Worm (Caenorhabditis elegans) whole organism, midembryonic: ENCODE measurements around the gene T23G7.2.

Source experiments
- T22C8.4 ChIP-seq: fragments of 200-800 bp; sonication (Bioruptor generic); IDR thresholded peaks from 2 replicates; pipeline ENCODE4 v1.3.6; 2022; ENCODE audit warnings: missing genetic modification characterization, missing compliant biosample characterization
- cog-1 ChIP-seq: sonication (generic microtip); optimal IDR thresholded peaks from 2 replicates; lab custom pipeline; 2016; ENCODE audit warnings: missing genetic modification characterization, missing compliant biosample characterization
- flt-1 ChIP-seq: fragments of 200-800 bp; sonication (Bioruptor generic); IDR thresholded peaks from 2 replicates; pipeline ENCODE4 v1.3.6; 2022; ENCODE audit warnings: missing genetic modification characterization, missing compliant biosample characterization
- klf-2 ChIP-seq: fragments of 200-800 bp; sonication (Bioruptor generic); conservative IDR thresholded peaks from 2 replicates; pipeline ENCODE4 v1.3.6; 2022; ENCODE audit warnings: missing genetic modification reagents, missing genetic modification characterization, missing compliant biosample characterization
- med-1 ChIP-seq: sonication (generic microtip); optimal IDR thresholded peaks from 2 replicates; lab custom pipeline; 2017; ENCODE audit warnings: missing genetic modification characterization, mild to moderate bottlenecking, missing compliant biosample characterization, antibody characterized with exemption, missing genetic modification reagents; ENCODE audit not compliant: insufficient read depth
- ref-1 ChIP-seq: fragments of 200-800 bp; sonication (Bioruptor generic); conservative IDR thresholded peaks from 2 replicates; pipeline ENCODE4 v1.3.6; 2022; ENCODE audit warnings: missing genetic modification reagents, missing genetic modification characterization, missing compliant biosample characterization
- tab-1 ChIP-seq: fragments of 200-800 bp; sonication (Bioruptor generic); IDR thresholded peaks from 2 replicates; pipeline ENCODE4 v1.3.6; 2022; ENCODE audit warnings: missing genetic modification characterization, missing compliant biosample characterization
- ztf-23 ChIP-seq: fragments of 200-800 bp; sonication (Bioruptor generic); IDR thresholded peaks from 2 replicates; pipeline ENCODE4 v1.3.6; 2022; ENCODE audit warnings: missing genetic modification reagents, missing genetic modification characterization, missing compliant biosample characterization
- ztf-29 ChIP-seq: fragments of 200-800 bp; sonication (Bioruptor generic); IDR thresholded peaks from 2 replicates; pipeline ENCODE4 v1.3.6; 2022; ENCODE audit warnings: missing genetic modification reagents, missing genetic modification characterization, missing compliant biosample characterization

Gene T23G7.2

DNA sequence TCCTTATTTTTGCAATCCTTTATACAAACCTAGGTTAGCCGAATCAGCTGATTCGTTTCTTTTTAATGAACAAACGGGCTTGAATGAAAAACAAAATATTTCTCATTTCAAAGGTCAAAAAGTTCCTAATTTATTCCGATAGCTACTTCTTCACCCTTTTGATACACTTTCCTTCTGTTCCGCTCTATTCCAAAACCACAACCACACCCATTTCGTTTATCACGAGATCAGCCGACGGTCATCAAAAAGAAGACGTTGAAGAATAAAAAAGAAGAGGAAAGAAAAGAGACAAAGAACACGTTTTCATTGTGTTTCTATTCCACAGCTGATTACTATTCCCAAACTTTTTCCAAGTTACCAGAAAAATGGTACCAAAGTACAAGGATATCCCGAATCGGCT, 24.7 kb downstream of the T23G7.2 start:
- TF ChIP-seq flt-1 (GFP tag; lab: Robert Waterston, UW) (no peak), T22C8.4 (no peak), tab-1 (GFP tag; lab: Robert Waterston, UW) (no peak), klf-2 (GFP tag; lab: Robert Waterston, UW) (no peak), ztf-23 (GFP tag; lab: Robert Waterston, UW) (no peak), ref-1 (GFP tag; lab: Robert Waterston, UW) (no peak), ztf-29 (GFP tag; lab: Robert Waterston, UW) (no peak), cog-1 (tag; lab: Kevin White, UChicago) (no peak), med-1 (no peak)

DNA sequence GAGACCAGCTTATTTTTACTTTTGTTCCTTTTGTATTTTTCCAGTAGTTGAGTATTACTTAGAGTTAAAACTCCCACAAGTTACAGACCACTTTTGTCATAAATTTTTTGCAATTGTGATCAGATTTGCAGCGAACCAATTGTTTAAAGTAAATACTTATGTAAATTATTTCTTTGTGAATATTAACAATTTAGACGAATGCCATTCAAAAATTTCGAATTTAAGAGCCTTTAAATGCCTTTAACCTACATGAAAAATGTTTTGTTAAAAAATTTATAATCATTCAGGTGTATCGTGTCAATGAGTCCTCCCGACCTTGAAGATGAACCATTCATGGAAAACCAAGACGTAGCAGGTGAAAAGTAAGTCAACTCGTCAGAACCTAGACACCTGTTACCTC, 26.8 kb downstream of the T23G7.2 start, which contains the start of gene W07A12.4:
Gene W07A12.4 (plus strand): TSS at position 301 of the 400 bp plus-strand sequence.
- TF ChIP-seq T22C8.4: no peak
- TF ChIP-seq tab-1 (GFP tag; lab: Robert Waterston, UW): no peak
- no peak for TF ChIP-seq med-1
- no peak for TF ChIP-seq flt-1 (GFP tag; lab: Robert Waterston, UW)
- no peak for TF ChIP-seq ztf-29 (GFP tag; lab: Robert Waterston, UW)
- TF ChIP-seq ref-1 (GFP tag; lab: Robert Waterston, UW): no peak
- TF ChIP-seq ztf-23 (GFP tag; lab: Robert Waterston, UW): no peak
- no peak for TF ChIP-seq cog-1 (tag; lab: Kevin White, UChicago)
- no peak for TF ChIP-seq klf-2 (GFP tag; lab: Robert Waterston, UW)

DNA sequence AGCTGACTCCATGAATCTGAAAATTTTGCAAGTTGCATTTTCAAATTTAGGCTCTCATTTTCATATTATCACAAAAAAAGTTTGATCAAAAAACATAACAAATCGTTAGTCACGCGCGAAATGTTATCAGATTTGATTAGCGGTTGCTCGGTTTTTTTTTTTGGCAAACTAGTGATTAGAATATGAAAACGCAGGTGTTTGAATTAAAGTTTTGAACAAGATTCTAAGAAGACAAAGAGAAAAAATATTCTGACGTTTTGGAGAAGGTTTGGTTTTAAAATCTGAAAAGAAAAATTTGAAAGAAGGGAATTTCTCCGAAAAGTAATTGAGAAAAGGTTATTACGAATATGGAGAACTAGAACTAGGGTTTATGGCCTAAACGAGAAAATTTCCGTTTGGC, 28.4 kb downstream of the T23G7.2 start:
- TF ChIP-seq cog-1 (tag; lab: Kevin White, UChicago): no peak
- TF ChIP-seq ref-1 (GFP tag; lab: Robert Waterston, UW): no peak
- TF ChIP-seq flt-1 (GFP tag; lab: Robert Waterston, UW): no peak
- TF ChIP-seq T22C8.4: no peak
- no peak for TF ChIP-seq klf-2 (GFP tag; lab: Robert Waterston, UW)
- TF ChIP-seq ztf-23 (GFP tag; lab: Robert Waterston, UW): no peak
- no peak for TF ChIP-seq ztf-29 (GFP tag; lab: Robert Waterston, UW)
- TF ChIP-seq tab-1 (GFP tag; lab: Robert Waterston, UW): no peak
- TF ChIP-seq med-1: no peak

DNA sequence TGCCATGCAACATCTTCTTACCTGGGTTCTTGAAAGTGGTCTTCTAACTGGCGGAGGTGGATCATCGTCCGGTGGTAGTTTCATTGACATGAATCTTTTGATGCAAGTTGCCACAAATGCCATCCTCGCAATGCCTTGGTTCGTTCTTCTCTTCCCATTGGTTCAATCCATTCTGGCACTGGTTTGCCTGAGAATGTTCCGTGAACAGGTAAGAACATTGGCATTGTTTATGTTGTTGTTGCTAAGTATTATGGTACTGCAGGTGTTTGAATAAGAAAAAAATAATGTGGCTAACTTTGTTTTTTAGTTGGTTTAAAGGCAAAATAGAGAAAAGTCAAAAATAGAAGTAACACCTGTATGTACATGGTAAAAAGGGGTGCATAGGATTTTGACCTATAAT, 29.0 kb downstream of the T23G7.2 start:
- TF ChIP-seq ztf-23 (GFP tag; lab: Robert Waterston, UW): no peak
- no peak for TF ChIP-seq med-1
- no peak for TF ChIP-seq tab-1 (GFP tag; lab: Robert Waterston, UW)
- no peak for TF ChIP-seq flt-1 (GFP tag; lab: Robert Waterston, UW)
- TF ChIP-seq ref-1 (GFP tag; lab: Robert Waterston, UW): no peak
- no peak for TF ChIP-seq klf-2 (GFP tag; lab: Robert Waterston, UW)
- no peak for TF ChIP-seq cog-1 (tag; lab: Kevin White, UChicago)
- no peak for TF ChIP-seq ztf-29 (GFP tag; lab: Robert Waterston, UW)
- TF ChIP-seq T22C8.4: no peak

DNA sequence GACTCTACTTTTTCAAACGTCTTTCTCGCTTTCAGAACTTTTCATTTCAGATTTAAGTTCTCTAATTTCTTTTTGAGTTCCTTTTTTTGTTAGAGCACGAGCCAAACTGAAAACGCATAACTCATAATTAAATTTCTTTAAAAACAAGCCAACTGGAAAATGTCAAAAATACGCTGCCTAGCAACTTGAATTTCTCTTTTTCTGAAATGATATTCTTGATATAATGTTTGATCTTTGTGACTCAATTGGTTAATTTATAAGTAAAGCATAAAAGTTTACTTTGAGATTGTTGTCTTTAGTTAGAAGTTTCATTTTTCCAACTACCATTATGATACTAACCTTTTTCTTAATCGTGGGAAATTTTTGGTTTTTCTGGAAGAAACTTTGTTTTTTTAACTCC, 31.6 kb downstream of the T23G7.2 start:
- TF ChIP-seq ztf-23 (GFP tag; lab: Robert Waterston, UW) (no peak), tab-1 (GFP tag; lab: Robert Waterston, UW) (no peak), ref-1 (GFP tag; lab: Robert Waterston, UW) (no peak), cog-1 (tag; lab: Kevin White, UChicago) (no peak), med-1 (no peak), ztf-29 (GFP tag; lab: Robert Waterston, UW) (no peak), flt-1 (GFP tag; lab: Robert Waterston, UW) (no peak), klf-2 (GFP tag; lab: Robert Waterston, UW) (no peak), T22C8.4 (no peak)

DNA sequence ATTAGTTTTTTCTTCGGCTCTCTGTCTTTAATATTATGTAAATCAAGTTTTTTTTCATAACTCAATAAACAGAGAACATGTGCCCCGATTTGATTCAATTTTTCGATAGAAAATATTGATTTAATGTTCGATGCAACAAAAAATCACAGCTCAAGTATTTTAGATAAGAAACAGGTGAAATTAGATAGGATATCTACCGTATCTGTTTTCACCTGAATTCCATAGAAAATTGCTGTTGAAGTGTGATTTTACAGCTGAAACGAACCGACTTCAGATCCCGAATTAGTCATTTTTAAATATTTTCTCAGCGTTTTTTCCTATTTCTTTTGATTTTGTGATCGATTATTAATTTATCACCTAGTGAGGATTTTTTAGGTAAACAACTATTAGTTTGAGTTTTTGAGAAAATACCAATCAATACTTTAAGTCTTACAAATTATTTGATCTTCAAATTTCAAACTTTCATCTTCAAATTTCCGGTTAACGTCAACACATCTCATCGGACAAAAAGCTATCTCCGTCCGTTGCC, 33.5 kb downstream of the T23G7.2 start, which contains the start of gene Y9C2UA.1:
Gene Y9C2UA.1 (plus strand): TSS at position 479 of the 529 bp plus-strand sequence.
- TF ChIP-seq ztf-29 (GFP tag; lab: Robert Waterston, UW) (no peak), klf-2 (GFP tag; lab: Robert Waterston, UW) (no peak), cog-1 (tag; lab: Kevin White, UChicago) (no peak), ztf-23 (GFP tag; lab: Robert Waterston, UW) (no peak), med-1 (no peak), T22C8.4 (no peak), ref-1 (GFP tag; lab: Robert Waterston, UW) (no peak), tab-1 (GFP tag; lab: Robert Waterston, UW) (no peak), flt-1 (GFP tag; lab: Robert Waterston, UW) (no peak)

DNA sequence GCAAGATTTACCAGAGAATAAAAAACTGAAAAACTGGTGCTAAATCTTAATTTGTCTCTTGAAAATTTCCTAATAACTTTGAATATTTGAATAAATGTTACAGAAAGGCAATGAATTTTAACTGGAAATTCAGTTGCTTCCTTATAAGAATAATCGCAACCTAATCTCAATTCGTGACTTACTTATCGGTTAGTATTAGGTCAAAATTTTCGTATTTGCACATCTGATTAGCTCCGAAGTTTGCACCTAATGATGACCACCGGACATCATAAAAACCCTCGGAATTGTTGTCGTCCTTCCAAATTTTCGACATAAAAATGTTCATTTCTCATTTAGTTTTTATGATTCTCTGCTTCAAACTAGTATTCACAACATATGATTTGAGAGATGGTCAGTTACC, 34.9 kb downstream of the T23G7.2 start, which contains the start of gene C16D2.3:
Gene C16D2.3 (plus strand): TSS at position 301 of the 400 bp plus-strand sequence.
- TF ChIP-seq ref-1 (GFP tag; lab: Robert Waterston, UW) (no peak), med-1 (no peak)

DNA sequence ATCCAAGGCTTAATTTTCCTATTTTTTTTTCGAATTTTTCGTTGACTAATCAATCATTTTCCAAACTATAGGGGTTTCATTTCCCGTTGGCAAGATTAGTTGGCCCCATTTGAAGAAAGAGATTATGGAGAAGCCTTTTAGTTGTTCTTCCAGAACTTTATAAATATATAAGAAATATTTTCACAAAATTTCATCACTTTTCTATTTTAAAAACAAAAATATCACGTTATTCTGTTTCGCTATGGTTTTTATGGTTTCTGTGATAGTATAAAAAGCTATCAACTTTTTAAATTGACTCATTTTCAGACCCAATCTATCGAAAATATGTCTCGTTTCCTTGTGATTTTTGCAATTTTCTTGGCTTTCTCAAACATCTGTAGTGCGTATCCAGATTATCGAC, 36.9 kb downstream of the T23G7.2 start, which contains the start of gene nlp-78:
Gene nlp-78 (plus strand): TSS at position 301 of the 400 bp plus-strand sequence.
- TF ChIP-seq klf-2 (GFP tag; lab: Robert Waterston, UW): no peak
- TF ChIP-seq ref-1 (GFP tag; lab: Robert Waterston, UW): no peak
- no peak for TF ChIP-seq cog-1 (tag; lab: Kevin White, UChicago)
- TF ChIP-seq med-1: no peak
- TF ChIP-seq ztf-29 (GFP tag; lab: Robert Waterston, UW): no peak
- TF ChIP-seq flt-1 (GFP tag; lab: Robert Waterston, UW): no peak
- TF ChIP-seq ztf-23 (GFP tag; lab: Robert Waterston, UW): no peak
- TF ChIP-seq tab-1 (GFP tag; lab: Robert Waterston, UW): no peak
- no peak for TF ChIP-seq T22C8.4

DNA sequence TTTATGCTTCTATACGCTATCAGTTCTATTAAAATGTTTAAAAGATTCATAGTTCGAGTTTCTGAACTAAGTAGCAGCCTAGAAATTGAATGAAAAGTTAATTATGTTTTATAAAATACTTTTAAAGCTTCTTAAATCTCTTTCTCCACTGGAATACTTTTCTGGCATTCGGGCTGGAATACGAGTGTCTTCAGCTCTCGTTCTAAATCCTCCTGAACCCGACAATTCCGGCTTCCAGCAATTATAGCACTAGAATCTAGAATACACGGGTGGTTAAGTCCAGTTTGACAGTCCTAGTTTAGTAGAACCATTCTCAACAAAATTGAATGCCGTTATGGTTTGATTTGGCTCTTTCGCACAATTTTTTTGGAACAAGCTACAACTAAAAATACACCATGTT, 40.4 kb downstream of the T23G7.2 start:
- no peak for TF ChIP-seq ref-1 (GFP tag; lab: Robert Waterston, UW)
- no peak for TF ChIP-seq tab-1 (GFP tag; lab: Robert Waterston, UW)
- TF ChIP-seq ztf-29 (GFP tag; lab: Robert Waterston, UW): no peak
- TF ChIP-seq flt-1 (GFP tag; lab: Robert Waterston, UW): no peak
- no peak for TF ChIP-seq cog-1 (tag; lab: Kevin White, UChicago)
- no peak for TF ChIP-seq ztf-23 (GFP tag; lab: Robert Waterston, UW)
